Fruit fly (Drosophila melanogaster) whole organism, adult: ENCODE data around the gene Dscam3.

ENCODE experiments used
- CG11617 ChIP-seq: fragments of 200-800 bp; sonication (Bioruptor generic); optimal IDR thresholded peaks from 2 replicates; lab custom pipeline; 2017; ENCODE audit warnings: mild to moderate bottlenecking, missing biosample characterization, missing genetic modification reagents, missing genetic modification characterization
- CG7101 ChIP-seq: fragments of 200-800 bp; sonication (Bioruptor generic); optimal IDR thresholded peaks from 2 replicates; lab custom pipeline; 2018; ENCODE audit warnings: missing biosample characterization, mild to moderate bottlenecking, missing genetic modification characterization, moderate library complexity
- Crg-1 ChIP-seq: fragments of 200-800 bp; sonication (Bioruptor generic); optimal IDR thresholded peaks from 2 replicates; lab custom pipeline; 2016; ENCODE audit warnings: missing biosample characterization, missing genetic modification characterization
- Hr96 ChIP-seq: fragments of 200-800 bp; sonication (Bioruptor generic); optimal IDR thresholded peaks from 2 replicates; lab custom pipeline; 2016; ENCODE audit warnings: missing biosample characterization, missing genetic modification characterization
- bab1 ChIP-seq: fragments of 200-800 bp; sonication (Bioruptor generic); optimal IDR thresholded peaks from 3 replicates; lab custom pipeline; 2019; ENCODE audit warnings: missing biosample characterization, mild to moderate bottlenecking, missing genetic modification characterization, moderate library complexity
- cic ChIP-seq: fragments of 200-800 bp; sonication (Bioruptor generic); optimal IDR thresholded peaks from 2 replicates; lab custom pipeline; 2017; ENCODE audit warnings: missing biosample characterization, mild to moderate bottlenecking, missing genetic modification characterization, moderate library complexity
- ovo ChIP-seq: fragments of 200-800 bp; sonication (Bioruptor generic); optimal IDR thresholded peaks from 2 replicates; lab custom pipeline; 2016; ENCODE audit warnings: missing biosample characterization, missing genetic modification characterization

dm6 chr3R:17434330-17434729 is 71.1 kb downstream of the Dscam3 start, which contains the start of gene CG44090:
- TF ChIP-seq CG11617 (GFP tag; lab: Kevin White, UChicago) (no peak), Hr96 (no peak), ovo (no peak), cic (no peak), CG7101 (tag; lab: Kevin White, UChicago) (no peak), bab1 (GFP tag; lab: Kevin White, UChicago) (no peak), Crg-1 (no peak)
